Worm (Caenorhabditis elegans) whole organism, mixed stage, embryonic: Measurements from ENCODE around the gene Y48A5A.1.
A peak's percentile ranks its signal among the peaks of the same experiment; 100 is the strongest.

Source experiments
- M03D4.4 ChIP-seq: sonication (generic microtip); optimal IDR thresholded peaks from 2 replicates; lab custom pipeline; 2017; ENCODE audit warnings: mild to moderate bottlenecking, missing genetic modification characterization, missing compliant biosample characterization
- bed-3 ChIP-seq: fragments of 200-800 bp; sonication (Bioruptor generic); optimal IDR thresholded peaks from 3 replicates; lab custom pipeline; 2018; ENCODE audit warnings: mild to moderate bottlenecking, missing genetic modification characterization, moderate library complexity, missing compliant biosample characterization
- ceh-39 ChIP-seq: fragments of 150-350 bp; optimal IDR thresholded peaks from 2 replicates; lab custom pipeline; 2014; ENCODE audit warnings: missing biosample characterization, missing genetic modification characterization
- ceh-43 ChIP-seq: fragments of 200-800 bp; sonication (Bioruptor generic); optimal IDR thresholded peaks from 2 replicates; lab custom pipeline; 2018; ENCODE audit warnings: mild to moderate bottlenecking, missing genetic modification characterization, moderate library complexity, missing compliant biosample characterization
- ceh-83 ChIP-seq: fragments of 200-800 bp; sonication (Bioruptor generic); optimal IDR thresholded peaks from 2 replicates; lab custom pipeline; 2018; ENCODE audit warnings: mild to moderate bottlenecking, missing genetic modification characterization, missing compliant biosample characterization
- ces-1 ChIP-seq: fragments of 150-350 bp; optimal IDR thresholded peaks from 2 replicates; lab custom pipeline; 2014; ENCODE audit warnings: missing biosample characterization, missing genetic modification reagents, missing genetic modification characterization
- cnd-1 ChIP-seq: fragments of 200-800 bp; sonication (Bioruptor generic); optimal IDR thresholded peaks from 2 replicates; lab custom pipeline; 2018; ENCODE audit warnings: mild to moderate bottlenecking, missing genetic modification characterization, missing compliant biosample characterization
- drap-1 ChIP-seq: fragments of 200-800 bp; sonication (Bioruptor generic); optimal IDR thresholded peaks from 3 replicates; lab custom pipeline; 2018; ENCODE audit warnings: mild to moderate bottlenecking, missing genetic modification characterization, missing compliant biosample characterization
- flh-1 ChIP-seq: fragments of 200-800 bp; sonication (Bioruptor generic); optimal IDR thresholded peaks from 2 replicates; lab custom pipeline; 2018; ENCODE audit warnings: mild to moderate bottlenecking, missing genetic modification characterization, moderate library complexity, missing compliant biosample characterization
- hlh-1 ChIP-seq: fragments of 150-350 bp; optimal IDR thresholded peaks from 2 replicates; lab custom pipeline; 2014; ENCODE audit warnings: missing biosample characterization, missing genetic modification reagents, missing genetic modification characterization
- lin-13 ChIP-seq: fragments of 150-350 bp; optimal IDR thresholded peaks from 2 replicates; lab custom pipeline; 2014; ENCODE audit warnings: missing biosample characterization, missing genetic modification characterization
- lin-32 ChIP-seq: fragments of 200-800 bp; sonication (Bioruptor generic); optimal IDR thresholded peaks from 2 replicates; lab custom pipeline; 2018; ENCODE audit warnings: mild to moderate bottlenecking, missing genetic modification characterization, missing compliant biosample characterization
- mab-5 ChIP-seq: fragments of 150-350 bp; optimal IDR thresholded peaks from 2 replicates; lab custom pipeline; 2014; ENCODE audit warnings: missing biosample characterization, missing genetic modification characterization
- mep-1 ChIP-seq: fragments of 150-350 bp; optimal IDR thresholded peaks from 2 replicates; lab custom pipeline; 2017; ENCODE audit warnings: missing biosample characterization, missing genetic modification reagents, missing genetic modification characterization, inconsistent platforms
- mls-2 ChIP-seq: sonication (generic microtip); optimal IDR thresholded peaks from 2 replicates; lab custom pipeline; 2016; ENCODE audit warnings: mild to moderate bottlenecking, missing genetic modification characterization, moderate library complexity, missing compliant biosample characterization
- nhr-12 ChIP-seq: fragments of 150-350 bp; optimal IDR thresholded peaks from 2 replicates; lab custom pipeline; 2014; ENCODE audit warnings: missing biosample characterization, missing genetic modification characterization
- nhr-2 ChIP-seq: fragments of 150-350 bp; optimal IDR thresholded peaks from 2 replicates; lab custom pipeline; 2014; ENCODE audit warnings: missing biosample characterization, missing genetic modification characterization
- nhr-237 ChIP-seq: fragments of 150-350 bp; optimal IDR thresholded peaks from 2 replicates; lab custom pipeline; 2014; ENCODE audit warnings: missing biosample characterization, missing genetic modification characterization
- nhr-28 ChIP-seq: fragments of 150-350 bp; optimal IDR thresholded peaks from 2 replicates; lab custom pipeline; 2014; ENCODE audit warnings: missing biosample characterization, missing genetic modification characterization
- nhr-76 ChIP-seq: sonication (generic microtip); optimal IDR thresholded peaks from 2 replicates; lab custom pipeline; 2017; ENCODE audit warnings: missing biosample characterization, missing genetic modification characterization
- pha-4 ChIP-seq: fragments of 150-350 bp; optimal IDR thresholded peaks from 2 replicates; lab custom pipeline; 2018; ENCODE audit warnings: missing biosample characterization, missing genetic modification reagents, missing genetic modification characterization
- sem-2 ChIP-seq: fragments of 200-800 bp; sonication (Bioruptor generic); optimal IDR thresholded peaks from 2 replicates; lab custom pipeline; 2018; ENCODE audit warnings: mild to moderate bottlenecking, missing genetic modification characterization, missing compliant biosample characterization
- sptf-1 ChIP-seq: sonication (generic microtip); optimal IDR thresholded peaks from 2 replicates; lab custom pipeline; 2017; ENCODE audit warnings: mild to moderate bottlenecking, missing genetic modification characterization, moderate library complexity, missing compliant biosample characterization
- unc-120 ChIP-seq: sonication (generic microtip); optimal IDR thresholded peaks from 2 replicates; lab custom pipeline; 2017; ENCODE audit warnings: missing genetic modification characterization, missing compliant biosample characterization; ENCODE audit not compliant: poor library complexity, severe bottlenecking
- unc-39 ChIP-seq: fragments of 150-350 bp; optimal IDR thresholded peaks from 2 replicates; lab custom pipeline; 2014; ENCODE audit warnings: missing biosample characterization, missing genetic modification characterization
- ztf-11 ChIP-seq: fragments of 150-350 bp; optimal IDR thresholded peaks from 2 replicates; lab custom pipeline; 2014; ENCODE audit warnings: missing biosample characterization, missing genetic modification characterization

Gene Y48A5A.1

ce11 chrIV:1924178-1924577, 41.1 kb upstream of the Y48A5A.1 start:
- TF ChIP-seq ceh-43 (GFP tag; lab: Kevin White, UChicago), result no peak
- TF ChIP-seq hlh-1, result no peak
- no peak for TF ChIP-seq nhr-28 (tag; lab: Kevin White, UChicago)
- no peak for TF ChIP-seq sptf-1 (tag; lab: Kevin White, UChicago)
- no peak for TF ChIP-seq ceh-39 (tag; lab: Kevin White, UChicago)
- TF ChIP-seq lin-32, result no peak
- TF ChIP-seq sem-2 (GFP tag; lab: Kevin White, UChicago), result no peak

- TF ChIP-seq M03D4.4 (tag; lab: Kevin White, UChicago) (no peak), sptf-1 (tag; lab: Kevin White, UChicago) (no peak), pha-4 (tag; lab: Kevin White, UChicago) (no peak), cnd-1 (tag; lab: Kevin White, UChicago) (no peak), nhr-237 (tag; lab: Kevin White, UChicago) (no peak), unc-120 (tag; lab: Kevin White, UChicago) (no peak), lin-32 (no peak), unc-39 (tag; lab: Kevin White, UChicago) (no peak), ztf-11 (tag; lab: Kevin White, UChicago) (no peak), ces-1 (no peak), nhr-12 (tag; lab: Kevin White, UChicago) (no peak), bed-3 (no peak), flh-1 (GFP tag; lab: Kevin White, UChicago) (no peak)
- TF ChIP-seq, all 35 proteins: peak for 0
Measured at ce11 chrIV:1945200-1945599, 20.1 kb upstream of the Y48A5A.1 start.

ce11 chrIV:1947891-1948290, 17.4 kb upstream of the Y48A5A.1 start, which contains the start of gene tsen-54:
Gene tsen-54 (plus strand): TSS chrIV:1948191.
- TF ChIP-seq nhr-2 (tag; lab: Kevin White, UChicago), result no peak
- TF ChIP-seq nhr-76 (tag; lab: Kevin White, UChicago), result no peak
- no peak for TF ChIP-seq sptf-1 (tag; lab: Kevin White, UChicago)

ce11 chrIV:1952312-1952711, 13.0 kb upstream of the Y48A5A.1 start:
- no peak for TF ChIP-seq nhr-237 (tag; lab: Kevin White, UChicago)

- TF ChIP-seq mep-1 (tag; lab: Kevin White, UChicago) (peak; percentile 32), lin-13 (tag; lab: Kevin White, UChicago) (peak; percentile 41), ces-1 (peak; percentile 79), flh-1 (GFP tag; lab: Kevin White, UChicago) (no peak), ceh-39 (tag; lab: Kevin White, UChicago) (peak; percentile 1)
Measured at ce11 chrIV:1953132-1953629, 12.1 kb upstream of the Y48A5A.1 start, which contains the start of gene F52C12.2. Gene F52C12.2 (plus strand): TSS chrIV:1953579.

DNA sequence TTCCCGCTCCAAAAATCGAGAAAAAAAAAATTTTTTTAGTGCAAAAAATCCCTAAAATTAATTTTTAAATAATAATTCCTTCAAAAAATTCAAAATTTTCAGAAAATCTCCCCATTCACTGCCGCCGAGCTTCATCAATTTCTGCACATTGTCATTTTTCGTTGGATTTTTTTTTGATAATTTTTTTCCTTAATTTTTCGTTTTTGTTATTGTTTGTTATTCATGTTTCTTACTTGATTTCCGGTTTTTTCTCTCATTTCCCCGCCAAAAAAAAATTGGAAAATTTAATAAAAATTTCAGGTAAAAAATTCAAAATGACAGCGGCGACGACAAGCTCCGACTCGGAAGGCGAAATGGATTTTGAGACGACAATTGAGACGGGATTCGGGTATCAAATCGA, 8.9 kb upstream of the Y48A5A.1 start, which contains the start of gene F52C12.6:
TSS of gene F52C12.6 (plus strand) at position 301 of the 400 bp plus-strand sequence.
- TF ChIP-seq mep-1 (tag; lab: Kevin White, UChicago), result no peak

ce11 chrIV:1959554-1959953, 5.7 kb upstream of the Y48A5A.1 start, which contains the start of gene tdpo-1:
Gene tdpo-1 (plus strand): TSS chrIV:1959854.
- TF ChIP-seq ceh-43 (GFP tag; lab: Kevin White, UChicago), result no peak
- TF ChIP-seq drap-1 (GFP tag; lab: Kevin White, UChicago), result no peak
- TF ChIP-seq cnd-1 (tag; lab: Kevin White, UChicago), result no peak
- no peak for TF ChIP-seq mab-5 (tag; lab: Kevin White, UChicago)
- no peak for TF ChIP-seq unc-120 (tag; lab: Kevin White, UChicago)
- TF ChIP-seq nhr-237 (tag; lab: Kevin White, UChicago), result no peak
- TF ChIP-seq mls-2, result no peak
- TF ChIP-seq nhr-2 (tag; lab: Kevin White, UChicago), result no peak
- TF ChIP-seq ceh-83 (GFP tag; lab: Kevin White, UChicago), result no peak
